Worm (Caenorhabditis elegans) whole organism, mixed stage, embryonic: ENCODE results near the gene tbx-38.

Source experiments
- elt-3 ChIP-seq: fragments of 150-350 bp; optimal IDR thresholded peaks from 2 replicates; lab custom pipeline; 2014; ENCODE audit warnings: missing biosample characterization, missing genetic modification characterization
- nhr-237 ChIP-seq: fragments of 150-350 bp; optimal IDR thresholded peaks from 2 replicates; lab custom pipeline; 2014; ENCODE audit warnings: missing biosample characterization, missing genetic modification characterization
- pha-4 ChIP-seq: fragments of 150-350 bp; optimal IDR thresholded peaks from 2 replicates; lab custom pipeline; 2018; ENCODE audit warnings: missing biosample characterization, missing genetic modification reagents, missing genetic modification characterization
- unc-39 ChIP-seq: fragments of 150-350 bp; optimal IDR thresholded peaks from 2 replicates; lab custom pipeline; 2014; ENCODE audit warnings: missing biosample characterization, missing genetic modification characterization

ce11 chrIII:11777321-11777720 is 8.5 kb downstream of the tbx-38 start, which contains the start of gene mdt-21:
- TF ChIP-seq elt-3 (no peak), unc-39 (no peak), nhr-237 (tag; lab: Kevin White, UChicago) (no peak), pha-4 (no peak)
